Fruit fly (Drosophila melanogaster) whole organism, adult: ENCODE data around the gene CG8043.

Experiments used
- CG11617 ChIP-seq: fragments of 200-800 bp; sonication (Bioruptor generic); optimal IDR thresholded peaks from 2 replicates; lab custom pipeline; 2017; ENCODE audit warnings: mild to moderate bottlenecking, missing biosample characterization, missing genetic modification reagents, missing genetic modification characterization
- CG12768 ChIP-seq: fragments of 200-800 bp; sonication (Bioruptor generic); optimal IDR thresholded peaks from 2 replicates; lab custom pipeline; 2017; ENCODE audit warnings: missing biosample characterization, missing genetic modification characterization, mild to moderate bottlenecking, moderate library complexity, missing genetic modification reagents
- CG14711 ChIP-seq: fragments of 200-800 bp; sonication (Bioruptor generic); optimal IDR thresholded peaks from 2 replicates; lab custom pipeline; 2018; ENCODE audit warnings: missing biosample characterization, mild to moderate bottlenecking, missing genetic modification characterization, moderate library complexity
- CG1620 ChIP-seq: fragments of 200-800 bp; sonication (Bioruptor generic); optimal IDR thresholded peaks from 2 replicates; lab custom pipeline; 2016; ENCODE audit warnings: missing biosample characterization, missing genetic modification characterization
- CG33017 ChIP-seq: fragments of 200-800 bp; sonication (Bioruptor generic); optimal IDR thresholded peaks from 2 replicates; lab custom pipeline; 2018; ENCODE audit warnings: missing biosample characterization, mild to moderate bottlenecking, missing genetic modification characterization, moderate library complexity
- CG5204 ChIP-seq: fragments of 200-800 bp; sonication (Bioruptor generic); optimal IDR thresholded peaks from 2 replicates; lab custom pipeline; 2016; ENCODE audit warnings: missing biosample characterization, missing genetic modification characterization
- CG7045 ChIP-seq: fragments of 200-800 bp; sonication (Bioruptor generic); optimal IDR thresholded peaks from 2 replicates; lab custom pipeline; 2017; ENCODE audit warnings: missing biosample characterization, mild to moderate bottlenecking, missing genetic modification characterization
- CG7101 ChIP-seq: fragments of 200-800 bp; sonication (Bioruptor generic); optimal IDR thresholded peaks from 2 replicates; lab custom pipeline; 2018; ENCODE audit warnings: missing biosample characterization, mild to moderate bottlenecking, missing genetic modification characterization, moderate library complexity
- Clk ChIP-seq: fragments of 200-800 bp; sonication (Bioruptor generic); optimal IDR thresholded peaks from 2 replicates; lab custom pipeline; 2017; ENCODE audit warnings: missing biosample characterization, missing genetic modification characterization
- Crg-1 ChIP-seq: fragments of 200-800 bp; sonication (Bioruptor generic); optimal IDR thresholded peaks from 2 replicates; lab custom pipeline; 2016; ENCODE audit warnings: missing biosample characterization, missing genetic modification characterization
- Hr96 ChIP-seq: fragments of 200-800 bp; sonication (Bioruptor generic); optimal IDR thresholded peaks from 2 replicates; lab custom pipeline; 2016; ENCODE audit warnings: missing biosample characterization, missing genetic modification characterization
- Mnt ChIP-seq: fragments of 200-800 bp; sonication (Bioruptor generic); optimal IDR thresholded peaks from 2 replicates; lab custom pipeline; 2016; ENCODE audit warnings: missing biosample characterization, mild to moderate bottlenecking, missing genetic modification characterization
- bab1 ChIP-seq: fragments of 200-800 bp; sonication (Bioruptor generic); optimal IDR thresholded peaks from 3 replicates; lab custom pipeline; 2019; ENCODE audit warnings: missing biosample characterization, mild to moderate bottlenecking, missing genetic modification characterization, moderate library complexity
- cic ChIP-seq: fragments of 200-800 bp; sonication (Bioruptor generic); optimal IDR thresholded peaks from 2 replicates; lab custom pipeline; 2017; ENCODE audit warnings: missing biosample characterization, mild to moderate bottlenecking, missing genetic modification characterization, moderate library complexity
- cnc ChIP-seq, 2 experiments: fragments of >200 bp; optimal IDR thresholded peaks; 2 replicates each; lab custom pipeline; 2017
- kay ChIP-seq: fragments of 200-800 bp; sonication (Bioruptor generic); peaks from one replicate; lab custom pipeline; 2016; ENCODE audit warnings: missing biosample characterization, missing genetic modification characterization, borderline replicate concordance
- ovo ChIP-seq: fragments of 200-800 bp; sonication (Bioruptor generic); optimal IDR thresholded peaks from 2 replicates; lab custom pipeline; 2016; ENCODE audit warnings: missing biosample characterization, missing genetic modification characterization
- pad ChIP-seq: fragments of 200-800 bp; sonication (Bioruptor generic); optimal IDR thresholded peaks from 3 replicates; lab custom pipeline; 2017; ENCODE audit warnings: missing biosample characterization, missing genetic modification characterization, mild to moderate bottlenecking, moderate library complexity, missing genetic modification reagents
- tj ChIP-seq: fragments of 200-800 bp; sonication (Bioruptor generic); optimal IDR thresholded peaks from 3 replicates; lab custom pipeline; 2017; ENCODE audit warnings: missing biosample characterization, mild to moderate bottlenecking, missing genetic modification characterization, moderate library complexity
- toe ChIP-seq: fragments of 200-800 bp; sonication (Bioruptor generic); optimal IDR thresholded peaks from 2 replicates; lab custom pipeline; 2016; ENCODE audit warnings: missing biosample characterization, missing genetic modification characterization

Gene CG8043

dm6 chr3R:8694110-8694826 lies 17.6 kb downstream of the CG8043 start:
- TF ChIP-seq CG33017 (tag; lab: Kevin White, UChicago) = peak; percentile 86
- peak; percentile 66 for TF ChIP-seq CG5204 (GFP tag; lab: Kevin White, UChicago)
- no peak for TF ChIP-seq cnc (optimal IDR thresholded peaks at IDR 0.05; lab: Kevin White, UChicago)
- peak; percentile 74 for TF ChIP-seq CG12768
- no peak for TF ChIP-seq tj (GFP tag; lab: Kevin White, UChicago)
- no peak for TF ChIP-seq pad (GFP tag; lab: Kevin White, UChicago)
- TF ChIP-seq Mnt = no peak
- TF ChIP-seq Hr96 = peak; percentile 54
- no peak for TF ChIP-seq Clk
- TF ChIP-seq CG1620 = no peak
- no peak for TF ChIP-seq CG7101 (tag; lab: Kevin White, UChicago)
- TF ChIP-seq bab1 (GFP tag; lab: Kevin White, UChicago) = no peak
- TF ChIP-seq CG7045 (GFP tag; lab: Kevin White, UChicago) = peak; percentile 89
- TF ChIP-seq cic (GFP tag; lab: Kevin White, UChicago) = no peak
- TF ChIP-seq ovo = no peak
- TF ChIP-seq CG14711 (tag; lab: Kevin White, UChicago) = no peak
- TF ChIP-seq CG11617 (GFP tag; lab: Kevin White, UChicago) = no peak
- peak; percentile 68 for TF ChIP-seq toe (GFP tag; lab: Kevin White, UChicago)
- TF ChIP-seq Crg-1 (GFP tag; lab: Kevin White, UChicago) = no peak
- no peak for TF ChIP-seq kay (GFP tag; lab: Kevin White, UChicago)

- peak; percentile 4 for TF ChIP-seq ovo
- no peak for TF ChIP-seq CG12768
- TF ChIP-seq CG5204 (GFP tag; lab: Kevin White, UChicago) = no peak
- TF ChIP-seq Clk = no peak
- TF ChIP-seq Crg-1 (GFP tag; lab: Kevin White, UChicago) = no peak
- no peak for TF ChIP-seq CG14711 (tag; lab: Kevin White, UChicago)
- no peak for TF ChIP-seq CG33017 (tag; lab: Kevin White, UChicago)
- no peak for TF ChIP-seq cnc (optimal IDR thresholded peaks at IDR 0.05; lab: Kevin White, UChicago)
- no peak for TF ChIP-seq CG11617 (GFP tag; lab: Kevin White, UChicago)
- peak; percentile 98 for TF ChIP-seq pad (GFP tag; lab: Kevin White, UChicago)
- no peak for TF ChIP-seq toe (GFP tag; lab: Kevin White, UChicago)
- no peak for TF ChIP-seq kay (GFP tag; lab: Kevin White, UChicago)
Observed at dm6 chr3R:8697772-8698259, 21.1 kb downstream of the CG8043 start, which contains the start of gene hb. Gene hb, minus strand, starts transcription at chr3R:8697822.

dm6 chr3R:8699230-8699629 lies 22.5 kb downstream of the CG8043 start:
- TF ChIP-seq cic (GFP tag; lab: Kevin White, UChicago) = no peak
- TF ChIP-seq tj (GFP tag; lab: Kevin White, UChicago) = no peak
- TF ChIP-seq CG11617 (GFP tag; lab: Kevin White, UChicago) = no peak
- no peak for TF ChIP-seq Mnt
- no peak for TF ChIP-seq toe (GFP tag; lab: Kevin White, UChicago)
- no peak for TF ChIP-seq cnc (optimal IDR thresholded peaks at IDR 0.05; lab: Kevin White, UChicago)
- TF ChIP-seq Crg-1 (GFP tag; lab: Kevin White, UChicago) = no peak
- TF ChIP-seq Clk = no peak
- no peak for TF ChIP-seq bab1 (GFP tag; lab: Kevin White, UChicago)
- no peak for TF ChIP-seq CG1620

dm6 chr3R:8700660-8701059 lies 23.9 kb downstream of the CG8043 start:
- no peak for TF ChIP-seq bab1 (GFP tag; lab: Kevin White, UChicago)
- TF ChIP-seq CG7045 (GFP tag; lab: Kevin White, UChicago) = no peak
- no peak for TF ChIP-seq CG33017 (tag; lab: Kevin White, UChicago)
- TF ChIP-seq toe (GFP tag; lab: Kevin White, UChicago) = no peak
- no peak for TF ChIP-seq cic (GFP tag; lab: Kevin White, UChicago)
- no peak for TF ChIP-seq ovo
- no peak for TF ChIP-seq CG1620
- no peak for TF ChIP-seq Hr96
- TF ChIP-seq tj (GFP tag; lab: Kevin White, UChicago) = no peak
- no peak for TF ChIP-seq CG7101 (tag; lab: Kevin White, UChicago)
- no peak for TF ChIP-seq Clk
- TF ChIP-seq kay (GFP tag; lab: Kevin White, UChicago) = no peak

dm6 chr3R:8701197-8701596 lies 24.5 kb downstream of the CG8043 start:
- TF ChIP-seq Mnt = no peak
- no peak for TF ChIP-seq cic (GFP tag; lab: Kevin White, UChicago)
- no peak for TF ChIP-seq CG12768
- no peak for TF ChIP-seq CG1620
- TF ChIP-seq CG7045 (GFP tag; lab: Kevin White, UChicago) = no peak
- TF ChIP-seq CG14711 (tag; lab: Kevin White, UChicago) = no peak
- no peak for TF ChIP-seq ovo
- no peak for TF ChIP-seq CG33017 (tag; lab: Kevin White, UChicago)
- TF ChIP-seq kay (GFP tag; lab: Kevin White, UChicago) = no peak
- no peak for TF ChIP-seq Clk
- TF ChIP-seq CG7101 (tag; lab: Kevin White, UChicago) = no peak
- no peak for TF ChIP-seq CG11617 (GFP tag; lab: Kevin White, UChicago)
- TF ChIP-seq Hr96 = no peak
- TF ChIP-seq CG5204 (GFP tag; lab: Kevin White, UChicago) = no peak
- TF ChIP-seq Crg-1 (GFP tag; lab: Kevin White, UChicago) = no peak

dm6 chr3R:8704669-8705068 lies 28.0 kb downstream of the CG8043 start:
- TF ChIP-seq cnc (optimal IDR thresholded peaks at IDR 0.05; lab: Kevin White, UChicago) = no peak
- TF ChIP-seq CG1620 = no peak
- TF ChIP-seq cic (GFP tag; lab: Kevin White, UChicago) = no peak
- no peak for TF ChIP-seq CG11617 (GFP tag; lab: Kevin White, UChicago)
- no peak for TF ChIP-seq CG7101 (tag; lab: Kevin White, UChicago)
- no peak for TF ChIP-seq pad (GFP tag; lab: Kevin White, UChicago)
- TF ChIP-seq Mnt = no peak
- no peak for TF ChIP-seq Clk
- TF ChIP-seq CG7045 (GFP tag; lab: Kevin White, UChicago) = no peak
- no peak for TF ChIP-seq CG12768
- no peak for TF ChIP-seq tj (GFP tag; lab: Kevin White, UChicago)
- TF ChIP-seq toe (GFP tag; lab: Kevin White, UChicago) = no peak
- TF ChIP-seq ovo = no peak
- no peak for TF ChIP-seq CG14711 (tag; lab: Kevin White, UChicago)
